Fruit fly (Drosophila melanogaster) S2 (cell line): ENCODE results near the gene CG6345.

Source experiments
- CG8478 ChIP-seq: fragments of >200 bp; optimal IDR thresholded peaks from 2 replicates; lab custom pipeline; 2018
- CTCF ChIP-seq, 2 experiments: fragments of >200 bp; optimal IDR thresholded peaks; 2 replicates each; lab custom pipeline; 2018

dm6 chr3R:10421167-10421566, 5.3 kb upstream of the CG6345 start:
- no peak for TF ChIP-seq CG8478 (lab: Kevin White, UChicago)
- TF ChIP-seq CTCF (optimal IDR thresholded peaks at IDR 0.05; lab: Kevin White, UChicago): no peak
